Fruit fly (Drosophila melanogaster): ENCODE measurements around the gene CG43392.

CG43392 gene

DNA sequence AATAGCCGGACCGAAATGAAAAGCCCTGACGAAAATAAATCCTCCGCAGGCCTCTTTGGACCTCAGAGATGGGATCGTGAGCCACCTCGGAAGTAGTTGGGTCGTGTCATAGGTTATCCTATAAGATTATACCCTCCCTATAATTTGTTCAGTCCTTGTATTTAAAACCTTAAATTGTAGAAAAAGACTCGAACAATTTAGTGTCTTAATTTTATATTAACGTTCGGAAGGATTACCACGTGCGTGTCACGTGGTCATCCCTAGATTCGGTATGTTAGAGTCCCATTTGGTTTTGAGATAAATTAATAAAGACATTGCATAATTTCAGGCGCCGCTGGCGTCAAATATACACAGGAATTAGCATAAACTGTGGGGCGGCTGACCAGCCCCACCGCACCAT lies 48.5 kb upstream of the CG43392 start (continued):
- TF ChIP-seq Xbp1 (GFP tag; optimal IDR thresholded peaks at IDR 0.05) (peak; percentile 62), odd (GFP tag; optimal IDR thresholded peaks at IDR 0.05) (peak; percentile 25), PHDP (tag; optimal IDR thresholded peaks at IDR 0.05) (peak; percentile 64), CG2129 (GFP tag; IDR thresholded peaks at IDR 0.05; ENCODE audit: partially characterized antibody) (peak; percentile 92), CG14050 (GFP tag; IDR thresholded peaks at IDR 0.05) (peak; percentile 26; the same call in 1 of the 3 replicates), gcm (GFP tag; optimal IDR thresholded peaks at IDR 0.05) (peak; percentile 53), bowl (GFP tag; IDR thresholded peaks at IDR 0.05) (no peak), Med (GFP tag) (peak; percentile 92), CG9932 (GFP tag; IDR thresholded peaks at IDR 0.05) (peak; percentile 70), nerfin-1 (tag; optimal IDR thresholded peaks at IDR 0.05) (peak; percentile 14), run (tag; optimal IDR thresholded peaks at IDR 0.05) (no peak), bcd (GFP tag; optimal IDR thresholded peaks at IDR 0.05) (peak; percentile 50), CG17186 (GFP tag; optimal IDR thresholded peaks at IDR 0.05) (no peak), CG6254 (GFP tag; optimal IDR thresholded peaks at IDR 0.05) (peak; percentile 39), CG8089 (GFP tag; optimal IDR thresholded peaks at IDR 0.05) (peak; percentile 7), stwl (tag; optimal IDR thresholded peaks at IDR 0.05) (peak; percentile 35), chn (GFP tag; optimal IDR thresholded peaks at IDR 0.05) (peak; percentile 60), CG10431 (GFP tag; optimal IDR thresholded peaks at IDR 0.05) (no peak), CG7963 (GFP tag; IDR thresholded peaks at IDR 0.05; ENCODE audit: partially characterized antibody) (no peak), B-H2 (GFP tag; optimal IDR thresholded peaks at IDR 0.05) (no peak), CG33557 (GFP tag; optimal IDR thresholded peaks at IDR 0.05) (peak; percentile 10), dan (GFP tag; IDR thresholded peaks at IDR 0.05) (no peak), Hsf (GFP tag; optimal IDR thresholded peaks at IDR 0.05) (peak; percentile 63), vfl (GFP tag; optimal IDR thresholded peaks at IDR 0.05) (no peak), CG10543 (GFP tag; optimal IDR thresholded peaks at IDR 0.05) (no peak), CG31224 (GFP tag; IDR thresholded peaks at IDR 0.05) (0 out of 2 replicates have a peak, but pooled peaks have one; percentile 9), Meics (GFP tag; optimal IDR thresholded peaks at IDR 0.05) (peak; percentile 54), NfI (GFP tag; optimal IDR thresholded peaks at IDR 0.05) (peak; percentile 37), Jarid2 (GFP tag; optimal IDR thresholded peaks at IDR 0.05) (no peak), Rfx (GFP tag; IDR thresholded peaks at IDR 0.05) (peak; percentile 64), Hmx (GFP tag; optimal IDR thresholded peaks at IDR 0.05) (no peak), cato (GFP tag; optimal IDR thresholded peaks at IDR 0.05; ENCODE audit: borderline replicate concordance) (no peak), Atf6 (GFP tag; IDR thresholded peaks at IDR 0.05) (peak; percentile 70; the same call in 1 of the 2 replicates), slbo (GFP tag; IDR thresholded peaks at IDR 0.05) (peak; percentile 59; the same call in 1 of the 2 replicates), Asciz (GFP tag; optimal IDR thresholded peaks at IDR 0.05) (peak; percentile 31), phol (tag; optimal IDR thresholded peaks at IDR 0.05) (peak; percentile 62), BEAF-32 (GFP tag; optimal IDR thresholded peaks at IDR 0.05) (peak; percentile 74), CG34224 (GFP tag; IDR thresholded peaks at IDR 0.05; ENCODE audit: partially characterized antibody) (peak; percentile 85), CG1529 (GFP tag; optimal IDR thresholded peaks at IDR 0.05) (peak; percentile 13), ase (GFP tag; IDR thresholded peaks at IDR 0.05) (no peak), CG11456 (GFP tag; IDR thresholded peaks at IDR 0.05) (peak; percentile 64; the same call in 1 of the 3 replicates), CG31365 (tag; optimal IDR thresholded peaks at IDR 0.05) (no peak), row (GFP tag; IDR thresholded peaks at IDR 0.05) (peak; percentile 84), Doc2 (GFP tag; IDR thresholded peaks at IDR 0.05) (no peak), gem (tag; optimal IDR thresholded peaks at IDR 0.05) (peak; percentile 67), sens-2 (GFP tag; IDR thresholded peaks at IDR 0.05) (no peak), Drgx (GFP tag; IDR thresholded peaks at IDR 0.05) (peak; percentile 63), CG9817 (tag; optimal IDR thresholded peaks at IDR 0.05) (no peak), ato (GFP tag; IDR thresholded peaks at IDR 0.05; ENCODE audit: partially characterized antibody) (0 out of 2 replicates have a peak, but pooled peaks have one; percentile 13), CG17912 (GFP tag; optimal IDR thresholded peaks at IDR 0.05) (no peak)

All from whole organism, embryonic.